Fruit fly (Drosophila melanogaster) whole organism, embryonic: Measurements from ENCODE around the gene CG7916.

Source experiments
- Atf6 ChIP-seq: fragments of 200-800 bp; sonication (Bioruptor generic); IDR thresholded peaks from 2 replicates; pipeline ENCODE4 v1.3.6; 2022; ENCODE audit warnings: missing biosample characterization, missing genetic modification characterization
- Awh ChIP-seq: fragments of 200-800 bp; sonication (Bioruptor generic); IDR thresholded peaks from 2 replicates; pipeline ENCODE4, ENCODE4 v1.3.6; 2022; ENCODE audit warnings: missing biosample characterization, missing genetic modification characterization
- CG12769 ChIP-seq: fragments of 200-800 bp; sonication (Bioruptor generic); optimal IDR thresholded peaks from 2 replicates; lab custom pipeline; 2019; ENCODE audit warnings: missing biosample characterization, mild to moderate bottlenecking, missing genetic modification characterization, moderate library complexity
- CG14667 ChIP-seq: fragments of 200-800 bp; sonication (Bioruptor generic); IDR thresholded peaks from 2 replicates; pipeline ENCODE4 v1.3.6; 2022; ENCODE audit warnings: missing biosample characterization, missing genetic modification characterization
- CG15601 ChIP-seq: fragments of 200-800 bp; sonication (Bioruptor generic); optimal IDR thresholded peaks from 3 replicates; lab custom pipeline; 2019; ENCODE audit warnings: missing biosample characterization, mild to moderate bottlenecking, missing genetic modification characterization, moderate library complexity
- CG16863 ChIP-seq: fragments of 200-800 bp; sonication (Bioruptor generic); optimal IDR thresholded peaks from 3 replicates; lab custom pipeline; 2016; ENCODE audit warnings: missing biosample characterization, missing genetic modification characterization
- CG17359 ChIP-seq: fragments of 200-800 bp; sonication (Bioruptor generic); optimal IDR thresholded peaks from 3 replicates; lab custom pipeline; 2018; ENCODE audit warnings: missing biosample characterization, mild to moderate bottlenecking, missing genetic modification characterization, moderate library complexity
- CG17568 ChIP-seq: fragments of 200-800 bp; sonication (Bioruptor generic); optimal IDR thresholded peaks from 2 replicates; lab custom pipeline; 2018; ENCODE audit warnings: missing biosample characterization, mild to moderate bottlenecking, missing genetic modification characterization, moderate library complexity
- CG1832 ChIP-seq: fragments of 200-800 bp; sonication (Bioruptor generic); optimal IDR thresholded peaks from 2 replicates; lab custom pipeline; 2017; ENCODE audit warnings: missing biosample characterization, mild to moderate bottlenecking, missing genetic modification characterization, inconsistent platforms
- CG18476 ChIP-seq: fragments of 200-800 bp; sonication (Bioruptor generic); optimal IDR thresholded peaks from 2 replicates; lab custom pipeline; 2016; ENCODE audit warnings: missing biosample characterization, mild to moderate bottlenecking, missing genetic modification characterization
- CG3163 ChIP-seq: fragments of 200-800 bp; sonication (Bioruptor generic); optimal IDR thresholded peaks from 3 replicates; lab custom pipeline; 2016; ENCODE audit warnings: missing biosample characterization, missing genetic modification characterization
- CG3281 ChIP-seq: fragments of 200-800 bp; sonication (Bioruptor generic); optimal IDR thresholded peaks from 3 replicates; lab custom pipeline; 2017; ENCODE audit warnings: missing biosample characterization, mild to moderate bottlenecking, missing genetic modification characterization
- CG3838 ChIP-seq: fragments of 200-800 bp; sonication (Bioruptor generic); optimal IDR thresholded peaks from 3 replicates; lab custom pipeline; 2016; ENCODE audit warnings: missing biosample characterization, missing genetic modification characterization
- CG4360 ChIP-seq: fragments of 200-800 bp; sonication (Bioruptor generic); IDR thresholded peaks from 2 replicates; pipeline ENCODE4 v1.3.6; 2022; ENCODE audit warnings: missing biosample characterization, missing genetic modification characterization
- CG6175 ChIP-seq: fragments of 200-800 bp; sonication (Bioruptor generic); IDR thresholded peaks from 3 replicates; pipeline ENCODE4 v1.3.6; 2022; ENCODE audit warnings: missing biosample characterization, missing genetic modification characterization
- CG8290 ChIP-seq, 3 experiments: fragments of 200-800 bp; sonication (Bioruptor generic); optimal IDR thresholded peaks; 2 replicates each; lab custom pipeline; 2016 to 2019; ENCODE audit warnings: missing biosample characterization in 3 of 3, missing genetic modification characterization in 3 of 3, mild to moderate bottlenecking in 2 of 3, moderate library complexity in 1 of 3
- Doc2 ChIP-seq: fragments of 200-800 bp; sonication (Bioruptor generic); IDR thresholded peaks from 2 replicates; pipeline ENCODE4 v1.3.6; 2022; ENCODE audit warnings: missing biosample characterization, missing genetic modification characterization
- ERR ChIP-seq: fragments of 200-800 bp; sonication (Bioruptor generic); optimal IDR thresholded peaks from 2 replicates; lab custom pipeline; 2016; ENCODE audit warnings: missing biosample characterization, missing genetic modification characterization
- Fer1 ChIP-seq: fragments of 200-800 bp; sonication (Bioruptor generic); optimal IDR thresholded peaks from 2 replicates; lab custom pipeline; 2017; ENCODE audit warnings: missing biosample characterization, mild to moderate bottlenecking, missing genetic modification characterization
- Fer3 ChIP-seq: fragments of 200-800 bp; sonication (Bioruptor generic); optimal IDR thresholded peaks from 2 replicates; lab custom pipeline; 2018; ENCODE audit warnings: missing biosample characterization, mild to moderate bottlenecking, missing genetic modification characterization, moderate library complexity
- Gug ChIP-seq: fragments of 200-800 bp; sonication (Bioruptor generic); IDR thresholded peaks from 4 replicates; pipeline ENCODE4 v1.3.6; 2022; ENCODE audit warnings: missing biosample characterization, missing genetic modification characterization
- HHEX ChIP-seq: fragments of 200-800 bp; sonication (Bioruptor generic); optimal IDR thresholded peaks from 3 replicates; lab custom pipeline; 2017; ENCODE audit warnings: missing biosample characterization, mild to moderate bottlenecking, missing genetic modification characterization, missing genetic modification reagents
- Lhr ChIP-seq: fragments of 200-800 bp; sonication (Bioruptor generic); optimal IDR thresholded peaks from 3 replicates; lab custom pipeline; 2017; ENCODE audit warnings: mild to moderate bottlenecking, missing biosample characterization, missing genetic modification reagents, missing genetic modification characterization
- Poxn ChIP-seq: fragments of 200-800 bp; sonication (Bioruptor generic); IDR thresholded peaks from 2 replicates; pipeline ENCODE4 v1.3.6; 2022; ENCODE audit warnings: missing biosample characterization, missing genetic modification characterization
- Ravus ChIP-seq: fragments of 200-800 bp; sonication (Bioruptor generic); IDR thresholded peaks from 2 replicates; pipeline ENCODE4 v1.3.6; 2022; ENCODE audit warnings: missing biosample characterization, missing genetic modification characterization
- Six4 ChIP-seq: fragments of 200-800 bp; sonication (Bioruptor generic); optimal IDR thresholded peaks from 2 replicates; lab custom pipeline; 2016; ENCODE audit warnings: missing biosample characterization, missing genetic modification characterization
- Sry-δ ChIP-seq: fragments of 200-800 bp; sonication (Bioruptor generic); optimal IDR thresholded peaks from 2 replicates; lab custom pipeline; 2016; ENCODE audit warnings: missing biosample characterization, missing genetic modification characterization
- Trl ChIP-seq, 3 experiments: fragments of >200 bp in 2 of 3; fragments of 200-800 bp in 1 of 3; sonication (Bioruptor generic) in 1 of 3; optimal IDR thresholded peaks; 2 replicates in 1 of 3; 3 replicates in 2 of 3; lab custom pipeline; 2016 to 2017; ENCODE audit warnings: missing biosample characterization in 1 of 3, missing genetic modification characterization in 1 of 3
- Usf ChIP-seq: fragments of 200-800 bp; sonication (Bioruptor generic); optimal IDR thresholded peaks from 2 replicates; lab custom pipeline; 2017; ENCODE audit warnings: missing genotype, missing biosample characterization, missing genetic modification characterization
- Xbp1 ChIP-seq: fragments of 200-800 bp; sonication (Bioruptor generic); optimal IDR thresholded peaks from 3 replicates; lab custom pipeline; 2016; ENCODE audit warnings: missing biosample characterization, mild to moderate bottlenecking, missing genetic modification characterization
- ac ChIP-seq: fragments of 200-800 bp; sonication (Bioruptor generic); optimal IDR thresholded peaks from 3 replicates; lab custom pipeline; 2017; ENCODE audit warnings: missing biosample characterization, mild to moderate bottlenecking, missing genetic modification characterization
- bsh ChIP-seq, 2 experiments: fragments of 200-800 bp; sonication (Bioruptor generic); optimal IDR thresholded peaks; 2 replicates each; lab custom pipeline; 2017 to 2018; ENCODE audit warnings: mild to moderate bottlenecking in 2 of 2, missing biosample characterization in 2 of 2, missing genetic modification characterization in 2 of 2, moderate library complexity in 1 of 2
- cas ChIP-seq: fragments of 200-800 bp; sonication (Bioruptor generic); IDR thresholded peaks from 2 replicates; pipeline ENCODE4 v1.3.6; 2022; ENCODE audit warnings: missing biosample characterization, missing genetic modification characterization
- chn ChIP-seq: fragments of 200-800 bp; sonication (Bioruptor generic); optimal IDR thresholded peaks from 2 replicates; lab custom pipeline; 2016; ENCODE audit warnings: missing biosample characterization, missing genetic modification characterization
- crc ChIP-seq: fragments of 200-800 bp; sonication (Bioruptor generic); optimal IDR thresholded peaks from 2 replicates; lab custom pipeline; 2016; ENCODE audit warnings: missing biosample characterization, missing genetic modification characterization
- dm ChIP-seq: fragments of 200-800 bp; sonication (Bioruptor generic); optimal IDR thresholded peaks from 3 replicates; lab custom pipeline; 2016; ENCODE audit warnings: missing biosample characterization, missing genetic modification characterization
- dysf ChIP-seq: fragments of 200-800 bp; sonication (Bioruptor generic); IDR thresholded peaks from 3 replicates; pipeline ENCODE4 v1.3.6; 2022; ENCODE audit warnings: missing biosample characterization, missing genetic modification characterization
- exex ChIP-seq: fragments of 200-800 bp; sonication (Bioruptor generic); optimal IDR thresholded peaks from 4 replicates; lab custom pipeline; 2018; ENCODE audit warnings: missing biosample characterization, mild to moderate bottlenecking, missing genetic modification characterization, moderate library complexity
- h ChIP-seq: fragments of >200 bp; optimal IDR thresholded peaks from 2 replicates; lab custom pipeline; 2017
- lbe ChIP-seq: fragments of 200-800 bp; sonication (Bioruptor generic); optimal IDR thresholded peaks from 2 replicates; lab custom pipeline; 2016; ENCODE audit warnings: missing biosample characterization, mild to moderate bottlenecking, missing genetic modification characterization
- lov ChIP-seq, 2 experiments: fragments of 200-800 bp in 1 of 2; fragments of >200 bp in 1 of 2; sonication (Bioruptor generic) in 1 of 2; IDR thresholded peaks in 1 of 2; optimal IDR thresholded peaks in 1 of 2; 2 replicates in 1 of 2; 3 replicates in 1 of 2; pipeline versions ENCODE4 v1.3.6 to Lab custom; 2017 to 2022; ENCODE audit warnings: missing biosample characterization in 1 of 2, missing genetic modification characterization in 1 of 2
- oc ChIP-seq: fragments of 200-800 bp; sonication (Bioruptor generic); optimal IDR thresholded peaks from 2 replicates; lab custom pipeline; 2018; ENCODE audit warnings: missing biosample characterization, mild to moderate bottlenecking, missing genetic modification characterization, moderate library complexity
- rib ChIP-seq: fragments of 200-800 bp; sonication (Bioruptor generic); IDR thresholded peaks from 2 replicates; pipeline ENCODE4 v1.3.6; 2022; ENCODE audit warnings: missing biosample characterization, missing genetic modification characterization
- ro ChIP-seq: fragments of 200-800 bp; sonication (Bioruptor generic); IDR thresholded peaks from 2 replicates; pipeline ENCODE4 v1.3.6; 2022; ENCODE audit warnings: missing biosample characterization, missing genetic modification characterization
- sens ChIP-seq: fragments of 200-800 bp; sonication (Bioruptor generic); peaks from one replicate; lab custom pipeline; 2016; ENCODE audit warnings: missing biosample characterization, missing genetic modification characterization
- slbo ChIP-seq: fragments of 200-800 bp; sonication (Bioruptor generic); IDR thresholded peaks from 2 replicates; pipeline ENCODE4 v1.3.6; 2022; ENCODE audit warnings: missing biosample characterization, missing genetic modification characterization
- tap ChIP-seq: fragments of 200-800 bp; optimal IDR thresholded peaks from 3 replicates; lab custom pipeline; 2019; ENCODE audit warnings: missing biosample characterization, mild to moderate bottlenecking, missing genetic modification characterization, moderate library complexity
- tgo ChIP-seq: fragments of 200-800 bp; sonication (Bioruptor generic); IDR thresholded peaks from 3 replicates; pipeline ENCODE4 v1.3.6; 2022; ENCODE audit warnings: missing biosample characterization, missing genetic modification characterization
- tin ChIP-seq: fragments of 200-800 bp; sonication (Bioruptor generic); optimal IDR thresholded peaks from 3 replicates; lab custom pipeline; 2016; ENCODE audit warnings: missing biosample characterization, missing genetic modification characterization

Gene CG7916

DNA sequence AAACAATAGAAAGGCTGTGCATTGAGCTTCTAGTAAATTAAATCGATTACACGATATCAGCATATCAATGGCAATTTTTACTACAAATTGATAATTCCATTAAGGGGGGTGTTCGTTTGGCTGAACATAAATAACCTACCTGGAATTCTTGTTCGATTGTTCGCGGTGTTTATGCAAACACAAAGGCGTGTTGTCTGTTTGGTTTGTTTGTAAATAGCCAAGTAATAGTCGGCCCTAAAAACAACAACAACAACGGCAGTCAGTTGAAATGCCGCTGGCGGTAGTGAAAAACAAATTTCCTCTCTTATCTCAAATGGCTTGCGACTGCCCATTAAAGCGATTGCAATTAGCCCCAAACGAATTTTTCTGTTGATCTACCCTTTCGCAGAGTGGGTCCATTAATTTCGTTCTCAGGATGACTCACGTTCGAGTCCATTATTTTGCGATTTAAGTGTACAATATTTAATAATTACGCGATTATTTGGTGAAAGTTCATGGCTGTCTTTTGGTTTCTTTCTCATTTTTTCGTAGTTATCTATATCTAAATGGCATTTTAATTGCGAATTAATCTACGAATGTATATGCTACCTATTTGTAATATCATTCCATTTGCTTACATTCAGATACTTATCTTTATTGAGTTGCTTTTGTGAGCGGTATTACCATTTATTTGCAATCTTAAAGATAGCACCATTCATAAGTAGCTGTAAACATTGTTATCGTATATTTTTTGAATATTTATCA, 7.7 kb upstream of the CG7916 start:
- TF ChIP-seq Usf (GFP tag; lab: Kevin White, UChicago) = no peak
- no peak for TF ChIP-seq ERR (GFP tag; lab: Kevin White, UChicago)
- TF ChIP-seq Trl (optimal IDR thresholded peaks at IDR 0.05; lab: Kevin White, UChicago) = no peak
- peak; percentile 19 for TF ChIP-seq Trl (GFP tag; optimal IDR thresholded peaks at IDR 0.05; lab: Kevin White, UChicago)
- no peak for TF ChIP-seq Atf6
- TF ChIP-seq sens (GFP tag; lab: Kevin White, UChicago) = peak; percentile 84
- TF ChIP-seq CG15601 (tag; lab: Kevin White, UChicago) = peak; percentile 9
- no peak for TF ChIP-seq Six4 (GFP tag; lab: Kevin White, UChicago)
- no peak for TF ChIP-seq chn (GFP tag; lab: Kevin White, UChicago)
- TF ChIP-seq tap = peak; percentile 19
- no peak for TF ChIP-seq CG14667 (GFP tag; lab: Robert Waterston, UW)
- TF ChIP-seq cas (GFP tag; lab: Robert Waterston, UW) = no peak
- no peak for TF ChIP-seq ro (GFP tag; lab: Robert Waterston, UW)
- TF ChIP-seq Fer1 (GFP tag; lab: Kevin White, UChicago) = peak; percentile 39
- TF ChIP-seq CG17568 (GFP tag; lab: Kevin White, UChicago) = peak; percentile 20
- no peak for TF ChIP-seq rib (GFP tag; lab: Robert Waterston, UW)
- TF ChIP-seq exex = peak; percentile 82
- no peak for TF ChIP-seq crc (GFP tag; lab: Kevin White, UChicago)
- no peak for TF ChIP-seq lbe (GFP tag; lab: Kevin White, UChicago)
- TF ChIP-seq slbo (GFP tag; lab: Robert Waterston, UW) = peak; percentile 32; the same call in 1 of the 2 replicates
- TF ChIP-seq h (lab: Kevin White, UChicago) = no peak
- TF ChIP-seq dysf (GFP tag; lab: Robert Waterston, UW) = peak; percentile 57; the same call in 1 of the 3 replicates
- peak; percentile 78 for TF ChIP-seq CG4360 (GFP tag; lab: Robert Waterston, UW)
- peak; percentile 18 for TF ChIP-seq ac (GFP tag; lab: Kevin White, UChicago)
- TF ChIP-seq Lhr (GFP tag; lab: Kevin White, UChicago) = no peak
- TF ChIP-seq CG6175 (GFP tag; lab: Robert Waterston, UW) = no peak
- no peak for TF ChIP-seq Sry-δ (GFP tag; lab: Kevin White, UChicago)
- peak; percentile 2 for TF ChIP-seq Xbp1 (GFP tag; lab: Kevin White, UChicago)
- no peak for TF ChIP-seq CG3163 (GFP tag; lab: Kevin White, UChicago)
- peak; percentile 38 for TF ChIP-seq CG3838 (GFP tag; lab: Kevin White, UChicago)
- TF ChIP-seq Ravus = no peak
- peak; percentile 33 for TF ChIP-seq CG17359 (tag; lab: Kevin White, UChicago)
- no peak for TF ChIP-seq Poxn (GFP tag; lab: Robert Waterston, UW)
- peak; percentile 8 for TF ChIP-seq Fer3 (tag; lab: Kevin White, UChicago)
- peak; percentile 25 for TF ChIP-seq CG3281 (GFP tag; lab: Kevin White, UChicago)
- TF ChIP-seq CG16863 = peak; percentile 15
- TF ChIP-seq HHEX (GFP tag; lab: Kevin White, UChicago) = peak; percentile 56
- peak; percentile 68; the same call in 1 of the 2 replicates for TF ChIP-seq Awh (GFP tag; lab: Robert Waterston, UW)
- TF ChIP-seq lov (optimal IDR thresholded peaks at IDR 0.05; lab: Kevin White, UChicago) = no peak
- no peak for TF ChIP-seq lov (GFP tag; IDR thresholded peaks at IDR 0.05; lab: Robert Waterston, UW)
- TF ChIP-seq Doc2 (GFP tag; lab: Robert Waterston, UW) = no peak
- peak; percentile 14 for TF ChIP-seq CG8290 (GFP tag; optimal IDR thresholded peaks at IDR 0.05; lab: Kevin White, UChicago)
- TF ChIP-seq CG8290 (tag; optimal IDR thresholded peaks at IDR 0.05; lab: Kevin White, UChicago) = peak in 1 of 2 experiments; percentile 55
- peak; percentile 16 for TF ChIP-seq CG18476 (GFP tag; lab: Kevin White, UChicago)
- peak; percentile 22; the same call in 1 of the 4 replicates for TF ChIP-seq Gug (GFP tag; lab: Robert Waterston, UW)
- peak in 1 of 2 experiments; percentile 31 for TF ChIP-seq bsh (GFP tag; optimal IDR thresholded peaks at IDR 0.05; lab: Kevin White, UChicago)
- no peak for TF ChIP-seq tin (GFP tag; lab: Kevin White, UChicago)
- TF ChIP-seq CG1832 (GFP tag; lab: Kevin White, UChicago) = no peak
- no peak for TF ChIP-seq dm (GFP tag; lab: Kevin White, UChicago)
- 0 out of 3 replicates have a peak, but pooled peaks have one; percentile 14 for TF ChIP-seq tgo (GFP tag; lab: Robert Waterston, UW)
- TF ChIP-seq oc (tag; lab: Kevin White, UChicago) = no peak
- peak; percentile 3 for TF ChIP-seq CG12769 (tag; lab: Kevin White, UChicago)
